Worm (Caenorhabditis elegans): ENCODE results near the gene C16E9.2.

C16E9.2 gene

ce11 chrX:6970134-6970533 is 34.6 kb downstream of the C16E9.2 start:
- TF ChIP-seq lsy-27 (tag; optimal IDR thresholded peaks at IDR 0.05; ENCODE audit: borderline replicate concordance, insufficient read depth) (no peak), Y53F4B.3 (GFP tag; IDR thresholded peaks at IDR 0.05) (no peak), snpc-1.1 (tag; optimal IDR thresholded peaks at IDR 0.05; ENCODE audit: insufficient read depth) (no peak), let-526 (GFP tag; IDR thresholded peaks at IDR 0.05) (no peak), ekl-4 (GFP tag; IDR thresholded peaks at IDR 0.05) (no peak), F55B11.4 (tag; optimal IDR thresholded peaks at IDR 0.05; ENCODE audit: borderline replicate concordance, insufficient read depth) (no peak), F49E8.2 (tag; optimal IDR thresholded peaks at IDR 0.05; ENCODE audit: insufficient read depth) (no peak), chd-7 (tag; optimal IDR thresholded peaks at IDR 0.05) (no peak), fkh-3 (tag; optimal IDR thresholded peaks at IDR 0.05) (no peak), repo-1 (tag; optimal IDR thresholded peaks at IDR 0.05) (no peak)

ce11 chrX:6971301-6971700 is 35.8 kb downstream of the C16E9.2 start:
- no peak for TF ChIP-seq attf-5 (GFP tag; optimal IDR thresholded peaks at IDR 0.05)
- TF ChIP-seq ets-4 (GFP tag; optimal IDR thresholded peaks at IDR 0.05), result no peak
- TF ChIP-seq hlh-12 (tag; optimal IDR thresholded peaks at IDR 0.05), result no peak
- TF ChIP-seq lin-35 (GFP tag; optimal IDR thresholded peaks at IDR 0.05), result no peak
- TF ChIP-seq hlh-26 (GFP tag; conservative IDR thresholded peaks at IDR 0.05), result no peak
- TF ChIP-seq unc-130 (GFP tag; optimal IDR thresholded peaks at IDR 0.05), result no peak

- TF ChIP-seq ceh-58 (GFP tag; IDR thresholded peaks at IDR 0.05) (no peak), let-607 (tag; optimal IDR thresholded peaks at IDR 0.05) (no peak), lin-35 (GFP tag; optimal IDR thresholded peaks at IDR 0.05) (no peak), nfya-2 (GFP tag; IDR thresholded peaks at IDR 0.05) (no peak), T07F8.4 (tag; optimal IDR thresholded peaks at IDR 0.05) (no peak), hmg-20 (GFP tag; IDR thresholded peaks at IDR 0.05) (no peak), Y56A3A.18 (GFP tag; IDR thresholded peaks at IDR 0.05) (no peak), akir-1 (GFP tag; optimal IDR thresholded peaks at IDR 0.05) (no peak), nhr-90 (tag; optimal IDR thresholded peaks at IDR 0.05) (no peak), xnd-1 (tag; optimal IDR thresholded peaks at IDR 0.05) (no peak), B0019.2 (GFP tag; conservative IDR thresholded peaks at IDR 0.05) (no peak), nhr-120 (GFP tag; IDR thresholded peaks at IDR 0.05) (no peak)
Observed at ce11 chrX:6988212-6988611, 52.7 kb downstream of the C16E9.2 start.
